Worm (Caenorhabditis elegans): Measurements from ENCODE around the gene msp-49.
A peak's percentile ranks its signal among the peaks of the same experiment; 100 is the strongest.

The msp-49 gene

DNA sequence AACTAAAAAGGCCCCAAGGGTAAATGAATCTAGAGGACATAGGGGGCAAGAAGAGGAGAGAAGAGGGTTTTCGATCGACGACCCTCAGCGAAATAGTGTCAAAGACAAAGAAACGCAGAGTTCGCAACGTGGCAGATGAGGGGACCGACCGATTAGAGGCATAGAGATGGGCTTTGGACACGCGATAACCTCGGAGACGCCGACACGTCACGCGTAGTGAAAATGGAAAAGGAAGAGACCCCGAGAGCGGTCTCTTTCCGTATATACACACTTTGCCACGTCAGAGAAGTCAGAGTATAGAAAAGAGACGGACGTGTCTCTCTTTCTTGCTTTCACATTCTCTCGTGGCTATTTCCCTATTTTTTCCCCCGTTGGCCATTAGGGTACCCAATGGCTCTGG lies 12.7 kb upstream of the msp-49 start (continued):
- TF ChIP-seq F49E8.2 (tag; optimal IDR thresholded peaks at IDR 0.05; ENCODE audit: borderline replicate concordance) (no peak), zip-11 (GFP tag; IDR thresholded peaks at IDR 0.05) (no peak), hmg-1.1 (GFP tag; IDR thresholded peaks at IDR 0.05) (peak; percentile 85), nhr-41 (GFP tag; IDR thresholded peaks at IDR 0.05) (no peak), ces-1 (GFP tag; optimal IDR thresholded peaks at IDR 0.05) (peak; percentile 60), lsy-2 (tag; optimal IDR thresholded peaks at IDR 0.05) (peak; percentile 39 to 73), F26F4.8 (GFP tag; conservative IDR thresholded peaks at IDR 0.05) (no peak), nhr-11 (tag; optimal IDR thresholded peaks at IDR 0.05) (peak; percentile 75), ceh-20 (GFP tag; IDR thresholded peaks at IDR 0.05) (peak; percentile 67; the same call in 1 of the 2 replicates), hlh-11 (tag; optimal IDR thresholded peaks at IDR 0.05) (peak; percentile 85), fkh-10 (GFP tag; optimal IDR thresholded peaks at IDR 0.05) (peak; percentile 55), daf-12 (tag; optimal IDR thresholded peaks at IDR 0.05) (no peak), mes-2 (tag; optimal IDR thresholded peaks at IDR 0.05; ENCODE audit: poor library complexity, severe bottlenecking) (peak; percentile 56), aha-1 (tag) (peak; percentile 98), daf-19 (GFP tag; conservative IDR thresholded peaks at IDR 0.05) (no peak), vab-7 (GFP tag; IDR thresholded peaks at IDR 0.05) (peak; percentile 56), skn-1 (tag; optimal IDR thresholded peaks at IDR 0.05) (no peak), spr-3 (GFP tag; optimal IDR thresholded peaks at IDR 0.05) (no peak), hif-1 (tag; optimal IDR thresholded peaks at IDR 0.05) (peak in 1 of 2 experiments; percentile 58), unc-39 (tag; optimal IDR thresholded peaks at IDR 0.05) (no peak), zfp-3 (GFP tag; conservative IDR thresholded peaks at IDR 0.05) (0 out of 2 replicates have a peak, but pooled peaks have one; percentile 47), F10B5.3 (tag; optimal IDR thresholded peaks at IDR 0.05) (no peak), sdz-12 (GFP tag; optimal IDR thresholded peaks at IDR 0.05) (no peak), dpl-1 (GFP tag; optimal IDR thresholded peaks at IDR 0.05) (peak; percentile 31)

ce11 chrII:5182451-5182850 lies 11.7 kb upstream of the msp-49 start:
- TF ChIP-seq egl-27 (tag; optimal IDR thresholded peaks at IDR 0.05) (no peak), lsy-2 (tag; optimal IDR thresholded peaks at IDR 0.05) (peak; percentile 54 to 74), lin-1 (GFP tag; IDR thresholded peaks at IDR 0.05) (peak; percentile 71; the same call in 1 of the 2 replicates), nhr-111 (GFP tag; optimal IDR thresholded peaks at IDR 0.05) (no peak), Y105C5A.15 (GFP tag; IDR thresholded peaks at IDR 0.05) (no peak), spr-3 (GFP tag; optimal IDR thresholded peaks at IDR 0.05) (no peak), Y75B8A.6 (GFP tag; IDR thresholded peaks at IDR 0.05) (no peak), F26F4.8 (GFP tag; conservative IDR thresholded peaks at IDR 0.05) (no peak), dpl-1 (GFP tag; optimal IDR thresholded peaks at IDR 0.05) (no peak), tra-1 (GFP tag; IDR thresholded peaks at IDR 0.05) (peak; percentile 83), aha-1 (tag) (peak; percentile 98), nhr-11 (tag; optimal IDR thresholded peaks at IDR 0.05) (peak; percentile 58), unc-39 (tag; optimal IDR thresholded peaks at IDR 0.05) (no peak), nhr-10 (tag; optimal IDR thresholded peaks at IDR 0.05) (peak; percentile 20), Y5F2A.4 (GFP tag; optimal IDR thresholded peaks at IDR 0.05) (no peak), duxl-1 (tag; optimal IDR thresholded peaks at IDR 0.05; ENCODE audit: poor library complexity) (no peak), nhr-237 (tag; optimal IDR thresholded peaks at IDR 0.05) (no peak), dmd-6 (GFP tag; IDR thresholded peaks at IDR 0.05) (peak; percentile 97), snpc-1.2 (GFP tag; IDR thresholded peaks at IDR 0.05) (no peak), ceh-82 (tag; optimal IDR thresholded peaks at IDR 0.05) (no peak), ceh-44 (GFP tag; IDR thresholded peaks at IDR 0.05) (no peak), nhr-41 (GFP tag; IDR thresholded peaks at IDR 0.05) (no peak), snpc-4 (tag; optimal IDR thresholded peaks at IDR 0.05) (no peak), hlh-11 (tag; optimal IDR thresholded peaks at IDR 0.05) (peak; percentile 95), lin-38 (GFP tag; IDR thresholded peaks at IDR 0.05) (peak; percentile 54), sdz-12 (GFP tag; optimal IDR thresholded peaks at IDR 0.05) (no peak), php-3 (GFP tag; IDR thresholded peaks at IDR 0.05) (peak; percentile 27; the same call in 1 of the 2 replicates), egl-43 (GFP tag; IDR thresholded peaks at IDR 0.05) (peak; percentile 61; the same call in 1 of the 2 replicates), R02D3.7 (tag; optimal IDR thresholded peaks at IDR 0.05) (no peak), nhr-76 (tag; optimal IDR thresholded peaks at IDR 0.05) (no peak), fkh-10 (GFP tag; optimal IDR thresholded peaks at IDR 0.05) (no peak), ctbp-1 (GFP tag; IDR thresholded peaks at IDR 0.05) (peak; percentile 15; the same call in 1 of the 2 replicates), nhr-48 (tag; optimal IDR thresholded peaks at IDR 0.05) (peak; percentile 82), nhr-42 (GFP tag; IDR thresholded peaks at IDR 0.05) (peak; percentile 57; the same call in 1 of the 2 replicates), ZK337.2 (GFP tag; IDR thresholded peaks at IDR 0.05) (no peak), zfp-3 (GFP tag; conservative IDR thresholded peaks at IDR 0.05) (0 out of 2 replicates have a peak, but pooled peaks have one; percentile 34)
